Worm (Caenorhabditis elegans) whole organism, L1 larva: ENCODE data around the gene Y62H9A.8.

ENCODE experiments used
- aha-1 ChIP-seq: fragments of 150-350 bp; optimal IDR thresholded peaks from 2 replicates; lab custom pipeline; 2014; ENCODE audit warnings: missing biosample characterization, missing genetic modification characterization
- alr-1 ChIP-seq: fragments of 200-800 bp; sonication (Bioruptor generic); optimal IDR thresholded peaks from 2 replicates; lab custom pipeline; 2018; ENCODE audit warnings: borderline replicate concordance, mild to moderate bottlenecking, missing genetic modification characterization, missing compliant biosample characterization
- aly-2 ChIP-seq: fragments of 150-350 bp; optimal IDR thresholded peaks from 2 replicates; lab custom pipeline; 2014; ENCODE audit warnings: missing biosample characterization, missing genetic modification characterization
- blmp-1 ChIP-seq: fragments of 150-350 bp; optimal IDR thresholded peaks from 2 replicates; lab custom pipeline; 2014; ENCODE audit warnings: missing biosample characterization, missing genetic modification characterization
- ceh-63 ChIP-seq: fragments of 200-800 bp; sonication (Bioruptor generic); optimal IDR thresholded peaks from 2 replicates; lab custom pipeline; 2018; ENCODE audit warnings: mild to moderate bottlenecking, missing genetic modification characterization, missing compliant biosample characterization
- ceh-8 ChIP-seq: fragments of 200-800 bp; sonication (Bioruptor generic); optimal IDR thresholded peaks from 2 replicates; lab custom pipeline; 2018; ENCODE audit warnings: mild to moderate bottlenecking, missing genetic modification characterization, moderate library complexity, missing compliant biosample characterization
- ceh-88 ChIP-seq: fragments of 200-800 bp; sonication (Bioruptor generic); IDR thresholded peaks from 2 replicates; pipeline ENCODE4 v1.3.6; 2022; ENCODE audit warnings: missing genetic modification characterization, missing compliant biosample characterization
- ces-1 ChIP-seq: fragments of 150-350 bp; optimal IDR thresholded peaks from 2 replicates; lab custom pipeline; 2014; ENCODE audit warnings: missing biosample characterization, missing genetic modification reagents, missing genetic modification characterization
- dsc-1 ChIP-seq: sonication (generic microtip); optimal IDR thresholded peaks from 2 replicates; lab custom pipeline; 2016; ENCODE audit warnings: mild to moderate bottlenecking, missing genetic modification characterization, missing compliant biosample characterization
- efl-3 ChIP-seq: fragments of 200-800 bp; sonication (Bioruptor generic); optimal IDR thresholded peaks from 2 replicates; lab custom pipeline; 2018; ENCODE audit warnings: mild to moderate bottlenecking, missing genetic modification characterization, missing compliant biosample characterization
- elt-2 ChIP-seq: sonication (generic microtip); optimal IDR thresholded peaks from 2 replicates; lab custom pipeline; 2016; ENCODE audit warnings: missing genetic modification characterization, mild to moderate bottlenecking, inconsistent platforms, missing compliant biosample characterization, missing genetic modification reagents
- fkh-10 ChIP-seq: sonication (generic microtip); optimal IDR thresholded peaks from 2 replicates; lab custom pipeline; 2017; ENCODE audit warnings: missing biosample characterization, missing genetic modification reagents, missing genetic modification characterization
- fkh-4 ChIP-seq: sonication (generic microtip); optimal IDR thresholded peaks from 2 replicates; lab custom pipeline; 2016; ENCODE audit warnings: missing compliant biosample characterization, missing genetic modification characterization, borderline replicate concordance
- fos-1 ChIP-seq: fragments of 150-350 bp; optimal IDR thresholded peaks from 2 replicates; lab custom pipeline; 2014; ENCODE audit warnings: missing biosample characterization, missing genetic modification characterization
- hlh-17 ChIP-seq: fragments of 200-800 bp; sonication (Bioruptor generic); optimal IDR thresholded peaks from 2 replicates; lab custom pipeline; 2018; ENCODE audit warnings: missing genetic modification characterization, mild to moderate bottlenecking, missing compliant biosample characterization, moderate library complexity, borderline replicate concordance
- hlh-4 ChIP-seq: sonication (generic microtip); optimal IDR thresholded peaks from 2 replicates; lab custom pipeline; 2016; ENCODE audit warnings: mild to moderate bottlenecking, missing genetic modification characterization, missing compliant biosample characterization
- lin-14 ChIP-seq: fragments of 200-800 bp; sonication (Bioruptor generic); optimal IDR thresholded peaks from 2 replicates; lab custom pipeline; 2018; ENCODE audit warnings: mild to moderate bottlenecking, missing genetic modification characterization, moderate library complexity, missing compliant biosample characterization
- lin-15B ChIP-seq: fragments of 150-350 bp; sonication (generic microtip); optimal IDR thresholded peaks from 3 replicates; lab custom pipeline; 2014; ENCODE audit warnings: missing biosample characterization, missing genetic modification characterization
- lir-3 ChIP-seq: sonication (generic microtip); optimal IDR thresholded peaks from 2 replicates; lab custom pipeline; 2016; ENCODE audit warnings: mild to moderate bottlenecking, missing genetic modification characterization, moderate library complexity, missing compliant biosample characterization; ENCODE audit not compliant: poor library complexity
- mdl-1 ChIP-seq, 2 experiments: fragments of 150-350 bp; optimal IDR thresholded peaks; 2 replicates each; lab custom pipeline; 2014 to 2017; ENCODE audit warnings: missing biosample characterization in 2 of 2, missing genetic modification characterization in 2 of 2, inconsistent platforms in 1 of 2
- mep-1 ChIP-seq: fragments of 150-350 bp; optimal IDR thresholded peaks from 2 replicates; lab custom pipeline; 2014; ENCODE audit warnings: missing biosample characterization, missing genetic modification characterization
- nhr-11 ChIP-seq: fragments of 150-350 bp; optimal IDR thresholded peaks from 2 replicates; lab custom pipeline; 2014; ENCODE audit warnings: missing biosample characterization, missing genetic modification characterization
- nhr-237 ChIP-seq: fragments of 150-350 bp; optimal IDR thresholded peaks from 2 replicates; lab custom pipeline; 2014; ENCODE audit warnings: missing biosample characterization, missing genetic modification characterization
- nhr-77 ChIP-seq: fragments of 150-350 bp; optimal IDR thresholded peaks from 2 replicates; lab custom pipeline; 2014; ENCODE audit warnings: missing biosample characterization, missing genetic modification characterization
- nhr-90 ChIP-seq: sonication (generic microtip); optimal IDR thresholded peaks from 2 replicates; lab custom pipeline; 2016; ENCODE audit warnings: mild to moderate bottlenecking, missing genetic modification characterization, missing compliant biosample characterization; ENCODE audit not compliant: poor library complexity
- pax-3 ChIP-seq: fragments of 200-800 bp; sonication (Bioruptor generic); optimal IDR thresholded peaks from 2 replicates; lab custom pipeline; 2018; ENCODE audit warnings: mild to moderate bottlenecking, missing genetic modification characterization, moderate library complexity, missing compliant biosample characterization
- snpc-4 ChIP-seq: fragments of 150-350 bp; optimal IDR thresholded peaks from 2 replicates; lab custom pipeline; 2014; ENCODE audit warnings: missing biosample characterization, missing genetic modification characterization
- sox-4 ChIP-seq: sonication (generic microtip); optimal IDR thresholded peaks from 2 replicates; lab custom pipeline; 2016; ENCODE audit warnings: missing genetic modification characterization, missing compliant biosample characterization
- sup-37 ChIP-seq: fragments of 200-800 bp; sonication (Bioruptor generic); optimal IDR thresholded peaks from 2 replicates; lab custom pipeline; 2018; ENCODE audit warnings: mild to moderate bottlenecking, missing genetic modification characterization, missing compliant biosample characterization
- tbx-2 ChIP-seq: sonication (generic microtip); optimal IDR thresholded peaks from 2 replicates; lab custom pipeline; 2016; ENCODE audit warnings: missing genetic modification characterization, missing compliant biosample characterization
- tlp-1 ChIP-seq: fragments of 150-350 bp; optimal IDR thresholded peaks from 2 replicates; lab custom pipeline; 2014; ENCODE audit warnings: missing biosample characterization, missing genetic modification characterization
- unc-86 ChIP-seq: sonication (generic microtip); optimal IDR thresholded peaks from 2 replicates; lab custom pipeline; 2016; ENCODE audit warnings: missing genetic modification characterization, missing compliant biosample characterization
- vab-15 ChIP-seq: sonication (generic microtip); optimal IDR thresholded peaks from 2 replicates; lab custom pipeline; 2017; ENCODE audit warnings: missing genotype, mild to moderate bottlenecking, missing genetic modification characterization, missing compliant biosample characterization
- zag-1 ChIP-seq: fragments of 150-350 bp; optimal IDR thresholded peaks from 2 replicates; lab custom pipeline; 2014; ENCODE audit warnings: missing biosample characterization, missing genetic modification characterization
- ztf-11 ChIP-seq, 2 experiments: sonication (generic microtip); optimal IDR thresholded peaks; 2 replicates each; lab custom pipeline; 2016 to 2017; ENCODE audit warnings: missing genetic modification characterization in 2 of 2, missing biosample characterization in 1 of 2, missing compliant biosample characterization in 1 of 2

Gene Y62H9A.8

DNA sequence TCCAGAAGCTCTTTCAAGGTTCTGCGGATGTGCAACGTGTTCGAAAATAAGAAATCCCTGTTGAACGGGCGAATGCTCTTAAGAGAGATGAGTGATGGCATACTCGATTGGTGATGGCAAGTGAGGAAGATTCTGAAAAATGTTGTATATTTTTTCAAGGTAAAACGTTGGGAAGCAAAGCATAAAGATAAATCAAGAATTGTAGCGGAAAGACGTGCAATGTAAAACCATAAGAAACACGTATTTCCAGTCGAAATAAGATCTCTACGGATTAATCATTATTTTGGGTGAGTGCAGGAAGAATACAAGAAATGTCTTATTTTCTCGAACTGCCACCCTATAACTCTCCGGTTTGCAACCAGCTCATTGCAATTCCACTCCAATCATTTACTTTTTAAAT is 23.0 kb downstream of the Y62H9A.8 start, which contains the start of gene dot-1.2:
Gene dot-1.2, minus strand, starts transcription at position 101 of the 400 bp plus-strand sequence.
- TF ChIP-seq ceh-88 (GFP tag; lab: Robert Waterston, UW) (no peak), fos-1 (tag; lab: Kevin White, UChicago) (no peak), ceh-63 (GFP tag; lab: Kevin White, UChicago) (no peak), tlp-1 (tag; lab: Kevin White, UChicago) (no peak), lin-14 (GFP tag; lab: Kevin White, UChicago) (no peak), dsc-1 (tag; lab: Kevin White, UChicago) (no peak)

DNA sequence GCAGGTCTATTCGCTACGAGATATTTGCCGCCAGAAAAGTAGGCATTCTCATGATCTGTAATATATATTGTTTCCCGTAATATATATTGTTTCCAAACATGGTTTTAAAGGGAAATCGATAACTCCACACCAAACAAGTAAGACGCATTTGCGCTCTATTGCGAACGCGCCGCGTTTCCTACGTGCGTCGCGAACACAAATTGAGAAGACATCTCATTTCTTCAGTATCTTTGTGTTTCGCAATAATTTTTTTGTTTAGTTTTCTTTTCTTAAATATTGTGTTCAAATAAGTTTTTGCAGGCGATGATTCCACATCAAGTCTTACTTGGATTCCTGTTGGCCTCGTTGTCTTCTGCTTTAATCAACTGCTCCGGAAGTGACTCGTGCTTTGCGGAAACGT is 27.1 kb downstream of the Y62H9A.8 start, which contains the start of gene F54F7.6:
Gene F54F7.6, plus strand, starts transcription at position 301 of the 400 bp plus-strand sequence.
- no peak for TF ChIP-seq fkh-10 (GFP tag; lab: Kevin White, UChicago)
- no peak for TF ChIP-seq nhr-11
- no peak for TF ChIP-seq blmp-1 (tag; lab: Kevin White, UChicago)
- TF ChIP-seq ceh-8 (GFP tag; lab: Kevin White, UChicago): no peak
- TF ChIP-seq hlh-4: no peak
- TF ChIP-seq tbx-2 (tag; lab: Kevin White, UChicago): no peak
- TF ChIP-seq pax-3: no peak
- no peak for TF ChIP-seq unc-86
- no peak for TF ChIP-seq ces-1 (GFP tag; lab: Kevin White, UChicago)
- TF ChIP-seq aly-2 (tag; lab: Kevin White, UChicago): no peak
- no peak for TF ChIP-seq sup-37
- no peak for TF ChIP-seq snpc-4 (tag; lab: Kevin White, UChicago)
- no peak for TF ChIP-seq sox-4 (tag; lab: Kevin White, UChicago)

DNA sequence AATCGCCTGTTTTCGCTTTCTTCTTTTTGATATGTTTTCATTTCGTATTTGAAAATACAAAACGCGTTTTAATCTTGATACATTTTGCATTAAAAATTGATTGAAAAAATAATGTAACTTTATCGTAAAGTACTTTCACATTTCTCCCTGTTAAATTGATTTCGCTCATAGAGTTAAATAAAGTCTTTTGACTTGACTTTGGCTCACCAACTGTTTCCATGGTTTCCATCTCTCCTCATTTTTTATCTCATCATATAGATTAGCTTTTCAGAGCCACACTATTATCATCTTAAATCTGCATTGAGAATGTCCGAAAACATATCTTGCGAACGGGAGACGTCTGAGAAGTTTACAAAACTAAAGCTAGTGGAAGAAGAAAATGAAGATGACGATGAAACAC is 28.9 kb downstream of the Y62H9A.8 start, which contains the start of gene F54F7.10:
Gene F54F7.10, plus strand, starts transcription at position 301 of the 400 bp plus-strand sequence.
- TF ChIP-seq nhr-77 (no peak), fos-1 (tag; lab: Kevin White, UChicago) (no peak), elt-2 (tag; lab: Kevin White, UChicago) (no peak), vab-15 (tag; lab: Kevin White, UChicago) (no peak), tlp-1 (tag; lab: Kevin White, UChicago) (no peak), zag-1 (no peak), alr-1 (no peak), fkh-4 (no peak), snpc-4 (tag; lab: Kevin White, UChicago) (no peak), ceh-88 (GFP tag; lab: Robert Waterston, UW) (no peak), nhr-237 (no peak), ces-1 (GFP tag; lab: Kevin White, UChicago) (no peak), mep-1 (no peak), aha-1 (tag; lab: Kevin White, UChicago) (no peak)

DNA sequence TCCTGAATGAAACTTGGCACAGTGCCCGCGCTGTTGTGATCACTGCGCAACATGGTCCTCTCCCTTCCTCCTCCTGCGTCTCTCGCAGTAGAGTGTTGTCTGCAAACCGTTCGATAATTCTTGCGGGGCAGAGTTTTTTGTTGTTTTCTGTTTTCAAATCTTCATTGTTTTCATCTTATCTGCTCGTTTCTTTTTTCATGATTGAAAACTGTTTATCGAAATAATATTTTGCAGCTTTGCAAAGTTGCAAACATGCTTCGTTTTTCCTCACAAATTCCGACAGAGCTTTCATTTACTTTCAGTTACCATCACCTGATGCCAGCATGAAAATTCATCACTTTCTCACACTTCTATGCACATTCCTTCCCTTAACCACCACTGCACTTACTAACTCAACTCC is 35.0 kb downstream of the Y62H9A.8 start, which contains the start of gene mes-1:
Gene mes-1, plus strand, starts transcription at position 301 of the 400 bp plus-strand sequence.
- TF ChIP-seq hlh-17 (GFP tag; lab: Kevin White, UChicago): no peak
- no peak for TF ChIP-seq mdl-1 (tag; optimal IDR thresholded peaks at IDR 0.05; lab: Kevin White, UChicago)
- no peak for TF ChIP-seq snpc-4 (tag; lab: Kevin White, UChicago)
- no peak for TF ChIP-seq efl-3 (GFP tag; lab: Kevin White, UChicago)
- no peak for TF ChIP-seq fos-1 (tag; lab: Kevin White, UChicago)
- TF ChIP-seq, all 84 proteins: peak for 0

DNA sequence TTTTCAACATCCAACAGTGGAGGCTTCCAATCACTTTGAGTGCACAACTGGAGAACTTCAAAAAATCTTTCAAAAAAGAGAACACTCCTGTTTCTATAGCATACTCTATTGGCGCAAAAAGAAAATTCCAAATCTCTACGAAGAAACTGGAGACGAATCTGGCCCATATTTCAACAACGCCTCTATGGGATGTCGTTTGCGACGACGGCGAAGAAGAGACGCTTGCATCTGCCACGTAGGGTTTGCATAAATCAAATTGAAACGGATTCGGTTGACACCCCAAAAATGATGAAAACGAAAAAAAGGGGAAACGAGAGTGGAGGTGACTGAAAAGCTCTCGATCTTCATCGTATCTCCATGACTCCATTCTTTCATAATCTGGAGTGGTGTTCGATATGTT is 36.0 kb downstream of the Y62H9A.8 start:
- no peak for TF ChIP-seq lin-15B (tag; lab: Kevin White, UChicago)
- no peak for TF ChIP-seq lir-3
- TF ChIP-seq fkh-10 (GFP tag; lab: Kevin White, UChicago): no peak
- no peak for TF ChIP-seq nhr-90 (tag; lab: Kevin White, UChicago)
- no peak for TF ChIP-seq ztf-11 (tag; optimal IDR thresholded peaks at IDR 0.05; lab: Kevin White, UChicago)
- TF ChIP-seq, all 84 proteins: peak for 0
